Fruit fly (Drosophila melanogaster) ovary, adult (tissue): ENCODE data around the gene CG1677.

Experiments used
- CG17801 ChIP-seq: fragments of 200-800 bp; optimal IDR thresholded peaks from 2 replicates; lab custom pipeline; 2019; ENCODE audit warnings: missing biosample characterization, mild to moderate bottlenecking, missing genetic modification characterization, moderate library complexity; ENCODE audit not compliant: partially characterized antibody

The CG1677 gene

dm6 chrX:7255153-7255552 is 150.4 kb downstream of the CG1677 start:
- TF ChIP-seq CG17801 (GFP tag; lab: Kevin White, UChicago) = no peak

- TF ChIP-seq CG17801 (GFP tag; lab: Kevin White, UChicago) = no peak
These were observed 153.1 kb downstream of the CG1677 start for dm6 chrX:7252468-7252867.

dm6 chrX:7246070-7246469 is 159.5 kb downstream of the CG1677 start:
- no peak for TF ChIP-seq CG17801 (GFP tag; lab: Kevin White, UChicago)

- peak; percentile 75 for TF ChIP-seq CG17801 (GFP tag; lab: Kevin White, UChicago)
These were observed 163.5 kb downstream of the CG1677 start for dm6 chrX:7241985-7242627.
